Worm (Caenorhabditis elegans) whole organism, L4 larva: ENCODE data around the gene Y77E11A.16.
A peak's percentile ranks its signal among the peaks of the same experiment; 100 is the strongest.

Experiments
- D1046.2 ChIP-seq: fragments of 200-800 bp; sonication (Bioruptor generic); IDR thresholded peaks from 2 replicates; pipeline ENCODE4 v1.3.6; 2022; ENCODE audit warnings: missing genetic modification characterization, missing compliant biosample characterization
- F10B5.3 ChIP-seq: sonication (generic microtip); optimal IDR thresholded peaks from 2 replicates; lab custom pipeline; 2016; ENCODE audit warnings: mild to moderate bottlenecking, missing genetic modification characterization, missing compliant biosample characterization
- F37D6.2 ChIP-seq: sonication (generic microtip); optimal IDR thresholded peaks from 2 replicates; lab custom pipeline; 2016; ENCODE audit warnings: mild to moderate bottlenecking, missing genetic modification characterization, missing compliant biosample characterization
- F44E2.7 ChIP-seq: fragments of 200-800 bp; sonication (Bioruptor generic); IDR thresholded peaks from 2 replicates; pipeline ENCODE4 v2.1.2; 2022; ENCODE audit warnings: missing genetic modification characterization, missing compliant biosample characterization
- F49E8.2 ChIP-seq: sonication (generic microtip); optimal IDR thresholded peaks from 2 replicates; lab custom pipeline; 2016; ENCODE audit warnings: missing compliant biosample characterization, mild to moderate bottlenecking, missing genetic modification characterization, borderline replicate concordance
- Y105C5A.15 ChIP-seq: fragments of 200-800 bp; sonication (Bioruptor generic); IDR thresholded peaks from 2 replicates; pipeline ENCODE4 v1.3.6; 2022; ENCODE audit warnings: missing genetic modification characterization, missing compliant biosample characterization
- Y5F2A.4 ChIP-seq: fragments of 200-800 bp; sonication (Bioruptor generic); optimal IDR thresholded peaks from 2 replicates; lab custom pipeline; 2018; ENCODE audit warnings: mild to moderate bottlenecking, missing genetic modification characterization, missing compliant biosample characterization
- Y75B8A.6 ChIP-seq: fragments of 200-800 bp; sonication (Bioruptor generic); IDR thresholded peaks from 2 replicates; pipeline ENCODE4 v1.3.6; 2022; ENCODE audit warnings: missing genetic modification reagents, missing genetic modification characterization, missing compliant biosample characterization
- aha-1 ChIP-seq: fragments of 150-350 bp; peaks from one replicate; lab custom pipeline; 2014; ENCODE audit warnings: missing biosample characterization, missing genetic modification characterization
- ceh-20 ChIP-seq: fragments of 200-800 bp; sonication (Bioruptor generic); IDR thresholded peaks from 2 replicates; pipeline ENCODE4 v1.3.6; 2022; ENCODE audit warnings: missing genetic modification reagents, missing genetic modification characterization, missing compliant biosample characterization
- ceh-28 ChIP-seq: fragments of 150-350 bp; optimal IDR thresholded peaks from 2 replicates; lab custom pipeline; 2014; ENCODE audit warnings: missing biosample characterization, missing genetic modification reagents, missing genetic modification characterization
- ceh-62 ChIP-seq: sonication (generic microtip); optimal IDR thresholded peaks from 2 replicates; lab custom pipeline; 2017; ENCODE audit warnings: missing biosample characterization, missing genetic modification characterization
- ces-1 ChIP-seq: fragments of 150-350 bp; sonication (generic microtip); optimal IDR thresholded peaks from 4 replicates; lab custom pipeline; 2014; ENCODE audit warnings: missing biosample characterization, missing genetic modification reagents, missing genetic modification characterization
- ctbp-1 ChIP-seq: fragments of 200-800 bp; sonication (Bioruptor generic); IDR thresholded peaks from 2 replicates; pipeline ENCODE4 v1.3.6; 2022; ENCODE audit warnings: missing genetic modification reagents, missing genetic modification characterization, missing compliant biosample characterization
- dmd-8 ChIP-seq: fragments of 200-800 bp; sonication (Bioruptor generic); IDR thresholded peaks from 2 replicates; pipeline ENCODE4 v1.3.6; 2022; ENCODE audit warnings: missing genetic modification characterization, missing compliant biosample characterization
- dve-1 ChIP-seq: sonication (generic microtip); optimal IDR thresholded peaks from 2 replicates; lab custom pipeline; 2017; ENCODE audit warnings: antibody characterized with exemption, mild to moderate bottlenecking, missing genetic modification characterization, missing compliant biosample characterization; ENCODE audit not compliant: insufficient read depth
- egl-27 ChIP-seq: sonication (generic microtip); optimal IDR thresholded peaks from 3 replicates; lab custom pipeline; 2017; ENCODE audit warnings: missing biosample characterization, missing genetic modification reagents, missing genetic modification characterization
- egl-43 ChIP-seq: fragments of 200-800 bp; sonication (Bioruptor generic); IDR thresholded peaks from 2 replicates; pipeline ENCODE4 v1.3.6; 2022; ENCODE audit warnings: missing genetic modification reagents, missing genetic modification characterization, missing compliant biosample characterization
- fos-1 ChIP-seq: fragments of 150-350 bp; optimal IDR thresholded peaks from 2 replicates; lab custom pipeline; 2014; ENCODE audit warnings: missing biosample characterization, missing genetic modification characterization
- hlh-11 ChIP-seq: fragments of 200-800 bp; sonication (Bioruptor generic); optimal IDR thresholded peaks from 2 replicates; lab custom pipeline; 2018; ENCODE audit warnings: mild to moderate bottlenecking, missing genetic modification characterization, missing compliant biosample characterization
- lin-1 ChIP-seq: fragments of 200-800 bp; sonication (Bioruptor generic); IDR thresholded peaks from 2 replicates; pipeline ENCODE4 v1.3.6; 2022; ENCODE audit warnings: missing genetic modification reagents, missing genetic modification characterization, missing compliant biosample characterization
- lin-13 ChIP-seq: fragments of 150-350 bp; optimal IDR thresholded peaks from 2 replicates; lab custom pipeline; 2014; ENCODE audit warnings: missing biosample characterization, missing genetic modification reagents, missing genetic modification characterization
- lin-15B ChIP-seq: fragments of 150-350 bp; sonication (generic microtip); optimal IDR thresholded peaks from 3 replicates; lab custom pipeline; 2014; ENCODE audit warnings: missing biosample characterization, missing genetic modification characterization
- lir-3 ChIP-seq: sonication (generic microtip); optimal IDR thresholded peaks from 2 replicates; lab custom pipeline; 2016; ENCODE audit warnings: mild to moderate bottlenecking, missing genetic modification characterization, missing compliant biosample characterization
- madf-9 ChIP-seq: fragments of 200-800 bp; sonication (Bioruptor generic); conservative IDR thresholded peaks from 2 replicates; pipeline ENCODE4 v1.3.6; 2022; ENCODE audit warnings: missing genetic modification reagents, missing genetic modification characterization, missing compliant biosample characterization
- mep-1 ChIP-seq: fragments of 150-350 bp; sonication (generic microtip); optimal IDR thresholded peaks from 3 replicates; lab custom pipeline; 2014; ENCODE audit warnings: missing biosample characterization, missing genetic modification characterization
- nhr-102 ChIP-seq: sonication (generic microtip); optimal IDR thresholded peaks from 2 replicates; lab custom pipeline; 2016; ENCODE audit warnings: mild to moderate bottlenecking, missing genetic modification characterization, moderate library complexity, missing compliant biosample characterization
- nhr-11 ChIP-seq: fragments of 150-350 bp; optimal IDR thresholded peaks from 2 replicates; lab custom pipeline; 2014; ENCODE audit warnings: missing biosample characterization, missing genetic modification characterization
- nhr-25 ChIP-seq: sonication (generic microtip); optimal IDR thresholded peaks from 2 replicates; lab custom pipeline; 2017; ENCODE audit warnings: missing genetic modification characterization, mild to moderate bottlenecking, missing compliant biosample characterization, antibody characterized with exemption, moderate library complexity, borderline replicate concordance; ENCODE audit not compliant: insufficient read depth
- nhr-41 ChIP-seq: fragments of 200-800 bp; sonication (Bioruptor generic); IDR thresholded peaks from 2 replicates; pipeline ENCODE4 v1.3.6; 2022; ENCODE audit warnings: missing genetic modification reagents, missing genetic modification characterization, missing compliant biosample characterization
- nhr-48 ChIP-seq: sonication (generic microtip); optimal IDR thresholded peaks from 2 replicates; lab custom pipeline; 2016; ENCODE audit warnings: mild to moderate bottlenecking, missing genetic modification characterization, missing compliant biosample characterization
- nhr-6 ChIP-seq: fragments of 150-350 bp; optimal IDR thresholded peaks from 2 replicates; lab custom pipeline; 2014; ENCODE audit warnings: missing biosample characterization, missing genetic modification characterization
- nhr-77 ChIP-seq: fragments of 150-350 bp; optimal IDR thresholded peaks from 2 replicates; lab custom pipeline; 2014; ENCODE audit warnings: missing biosample characterization, missing genetic modification characterization
- pha-4 ChIP-seq, 2 experiments: fragments of 150-350 bp in 1 of 2; fragments of 200-800 bp in 1 of 2; sonication (Bioruptor generic) in 1 of 2; IDR thresholded peaks in 1 of 2; optimal IDR thresholded peaks in 1 of 2; 2 replicates each; pipeline versions ENCODE4 v1.3.6 to Lab custom; 2014 to 2022; ENCODE audit warnings: missing genetic modification characterization in 2 of 2, missing genetic modification reagents in 2 of 2, missing biosample characterization in 1 of 2, missing compliant biosample characterization in 1 of 2
- pqm-1 ChIP-seq: sonication (generic microtip); optimal IDR thresholded peaks from 2 replicates; lab custom pipeline; 2017; ENCODE audit warnings: missing biosample characterization, missing genetic modification characterization
- set-16 ChIP-seq: fragments of 200-800 bp; sonication (Bioruptor generic); IDR thresholded peaks from 2 replicates; pipeline ENCODE4 v1.3.6; 2022; ENCODE audit warnings: missing genetic modification reagents, missing genetic modification characterization, missing compliant biosample characterization
- skn-1 ChIP-seq: fragments of 150-350 bp; optimal IDR thresholded peaks from 2 replicates; lab custom pipeline; 2014; ENCODE audit warnings: missing biosample characterization, missing genetic modification characterization
- snpc-1.2 ChIP-seq: fragments of 200-800 bp; sonication (Bioruptor generic); IDR thresholded peaks from 2 replicates; pipeline ENCODE4 v1.3.6; 2022; ENCODE audit warnings: missing genetic modification reagents, missing genetic modification characterization, missing compliant biosample characterization
- spr-3 ChIP-seq: fragments of 200-800 bp; sonication (Bioruptor generic); optimal IDR thresholded peaks from 2 replicates; lab custom pipeline; 2018; ENCODE audit warnings: mild to moderate bottlenecking, missing genetic modification characterization, missing compliant biosample characterization
- tra-1 ChIP-seq: fragments of 200-800 bp; sonication (Bioruptor generic); IDR thresholded peaks from 2 replicates; pipeline ENCODE4 v1.3.6; 2022; ENCODE audit warnings: missing genetic modification reagents, missing genetic modification characterization, missing compliant biosample characterization
- unc-62 ChIP-seq, 3 experiments: fragments of 150-350 bp in 1 of 3; sonication (generic microtip); optimal IDR thresholded peaks in 2 of 3; peaks in 1 of 3; 1 replicate in 1 of 3; 2 replicates in 2 of 3; lab custom pipeline; 2014 to 2017; ENCODE audit warnings: missing biosample characterization in 3 of 3, missing genetic modification characterization in 3 of 3, missing genetic modification reagents in 3 of 3, missing genotype in 1 of 3
- zag-1 ChIP-seq: fragments of 150-350 bp; optimal IDR thresholded peaks from 2 replicates; lab custom pipeline; 2014; ENCODE audit warnings: missing biosample characterization, missing genetic modification characterization
- zfp-3 ChIP-seq: fragments of 200-800 bp; sonication (Bioruptor generic); conservative IDR thresholded peaks from 2 replicates; pipeline ENCODE4 v1.3.6; 2022; ENCODE audit warnings: missing genetic modification reagents, missing genetic modification characterization, missing compliant biosample characterization

Gene Y77E11A.16

DNA sequence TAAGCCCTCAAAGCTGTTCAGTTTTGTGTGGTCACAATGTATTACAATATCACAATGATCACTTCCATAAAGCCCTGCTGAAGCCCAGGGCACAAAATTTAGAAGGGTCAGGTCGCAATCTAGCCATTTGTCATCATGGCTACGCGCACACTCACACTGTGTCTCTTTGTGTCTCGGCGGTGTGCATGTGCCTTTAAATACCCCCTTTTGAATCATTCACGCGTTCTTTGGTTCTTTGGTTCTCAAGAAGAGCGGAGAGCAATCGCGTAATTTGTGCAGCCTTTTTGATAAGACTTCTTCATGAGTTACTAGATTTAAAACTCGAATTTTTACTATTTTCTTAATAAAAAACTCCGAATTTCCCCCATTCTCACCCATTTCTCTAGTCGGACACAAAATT lies 30.2 kb upstream of the Y77E11A.16 start (continued):
- TF ChIP-seq lin-1 (GFP tag; lab: Robert Waterston, UW) (no peak), pqm-1 (tag; lab: Kevin White, UChicago) (peak; percentile 65), hlh-11 (peak; percentile 78), Y5F2A.4 (GFP tag; lab: Kevin White, UChicago) (no peak), ceh-20 (no peak), zfp-3 (no peak), dmd-8 (GFP tag; lab: Robert Waterston, UW) (no peak), fos-1 (tag; lab: Kevin White, UChicago) (no peak), nhr-6 (tag; lab: Kevin White, UChicago) (peak; percentile 73), skn-1 (no peak), F37D6.2 (tag; lab: Kevin White, UChicago) (no peak), dve-1 (peak; percentile 71), madf-9 (GFP tag; lab: Robert Waterston, UW) (no peak), F44E2.7 (GFP tag; lab: Robert Waterston, UW) (no peak), snpc-1.2 (no peak)

DNA sequence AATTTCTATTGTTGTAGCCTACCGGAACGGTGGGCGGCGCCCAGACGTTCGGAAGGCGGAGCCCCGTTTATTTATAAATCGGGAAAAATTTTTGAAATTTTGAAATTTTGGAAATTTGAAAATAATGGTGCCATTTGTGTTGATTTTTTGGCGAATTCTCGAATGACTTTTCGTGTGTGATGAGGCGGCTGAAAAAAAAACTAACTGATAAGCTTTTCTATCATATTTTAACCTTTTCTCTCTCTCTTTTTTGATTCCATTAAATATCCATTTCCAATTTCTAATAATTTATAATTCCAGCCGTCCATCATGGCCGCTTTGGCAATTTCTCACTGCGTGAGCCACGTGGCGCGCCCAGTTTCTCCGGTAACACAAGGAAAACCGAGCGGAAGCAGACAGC lies 28.4 kb upstream of the Y77E11A.16 start, which contains the start of gene nadk-1:
Gene nadk-1, plus strand, starts transcription at position 301 of the 400 bp plus-strand sequence.
- TF ChIP-seq ceh-28 (tag; lab: Kevin White, UChicago): no peak
- TF ChIP-seq mep-1 (tag; lab: Kevin White, UChicago): peak; percentile 10
- 0 out of 2 replicates have a peak, but pooled peaks have one; percentile 3 for TF ChIP-seq madf-9 (GFP tag; lab: Robert Waterston, UW)
- no peak for TF ChIP-seq Y75B8A.6 (GFP tag; lab: Robert Waterston, UW)
- no peak for TF ChIP-seq lir-3 (tag; lab: Kevin White, UChicago)
- peak; percentile 16 for TF ChIP-seq aha-1 (tag; lab: Kevin White, UChicago)
- 0 out of 2 replicates have a peak, but pooled peaks have one; percentile 30 for TF ChIP-seq set-16 (GFP tag; lab: Robert Waterston, UW)
- 0 out of 2 replicates have a peak, but pooled peaks have one; percentile 3 for TF ChIP-seq pha-4 (GFP tag; IDR thresholded peaks at IDR 0.05; lab: Robert Waterston, UW)
- no peak for TF ChIP-seq pha-4 (tag; optimal IDR thresholded peaks at IDR 0.05; lab: Kevin White, UChicago)

DNA sequence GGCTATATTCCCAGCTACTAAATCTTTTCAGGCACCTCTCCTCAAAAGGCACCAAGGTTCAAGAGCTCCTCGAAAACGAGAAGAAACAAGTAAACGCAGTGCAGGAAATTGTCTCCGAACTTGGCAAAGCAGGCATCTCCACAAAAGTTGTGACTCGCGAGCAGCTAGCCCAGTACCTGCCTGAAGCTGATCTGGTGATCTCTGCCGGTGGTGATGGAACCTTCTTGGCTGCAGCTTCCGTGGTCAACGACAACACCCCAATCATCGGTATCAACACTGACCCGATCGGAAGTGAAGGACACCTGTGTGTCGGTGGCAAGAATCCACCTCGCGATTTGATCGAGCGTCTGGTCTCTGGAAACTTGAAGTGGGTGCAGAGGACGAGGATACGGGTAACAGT lies 27.0 kb upstream of the Y77E11A.16 start:
- TF ChIP-seq aha-1 (tag; lab: Kevin White, UChicago): peak; percentile 83
- no peak for TF ChIP-seq pha-4 (GFP tag; IDR thresholded peaks at IDR 0.05; lab: Robert Waterston, UW)
- no peak for TF ChIP-seq pha-4 (tag; optimal IDR thresholded peaks at IDR 0.05; lab: Kevin White, UChicago)
- TF ChIP-seq egl-43: 0 out of 2 replicates have a peak, but pooled peaks have one; percentile 18
- TF ChIP-seq unc-62 (GFP tag; optimal IDR thresholded peaks at IDR 0.05 in 1 of 2; lab: Kevin White, UChicago): peak in 1 of 2 experiments; percentile 86
- no peak for TF ChIP-seq unc-62 (tag; optimal IDR thresholded peaks at IDR 0.05; lab: Kevin White, UChicago)
- TF ChIP-seq set-16 (GFP tag; lab: Robert Waterston, UW): peak; percentile 56
- no peak for TF ChIP-seq F10B5.3 (tag; lab: Kevin White, UChicago)

DNA sequence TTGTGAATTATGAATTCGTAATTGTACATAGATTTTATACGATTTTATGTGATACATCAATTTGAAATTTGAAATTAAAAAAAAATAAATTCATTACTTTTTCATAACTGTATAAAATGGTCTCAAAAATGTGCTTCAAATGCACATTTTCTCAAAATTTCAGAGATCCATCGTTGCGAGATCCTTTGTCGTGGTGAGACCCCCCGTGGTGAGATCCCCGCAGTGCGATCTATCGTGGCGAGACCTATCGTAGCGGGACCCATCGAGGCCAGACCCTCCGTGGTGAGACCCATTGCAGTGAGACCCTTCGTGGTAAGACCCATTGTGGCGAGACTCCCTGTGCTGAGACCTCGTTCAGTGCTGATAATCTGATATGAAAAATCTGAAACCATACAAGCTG lies 25.8 kb upstream of the Y77E11A.16 start:
- TF ChIP-seq nhr-11 (no peak), ceh-62 (tag; lab: Kevin White, UChicago) (no peak), nhr-102 (peak; percentile 8), unc-62 (GFP tag; optimal IDR thresholded peaks at IDR 0.05 in 1 of 2; lab: Kevin White, UChicago) (no peak), unc-62 (tag; optimal IDR thresholded peaks at IDR 0.05; lab: Kevin White, UChicago) (no peak), D1046.2 (GFP tag; lab: Robert Waterston, UW) (no peak), ces-1 (no peak), Y105C5A.15 (GFP tag; lab: Robert Waterston, UW) (0 out of 2 replicates have a peak, but pooled peaks have one; percentile 35), nhr-25 (tag; lab: Kevin White, UChicago) (no peak), egl-43 (no peak), egl-27 (no peak), zag-1 (tag; lab: Kevin White, UChicago) (no peak), nhr-41 (GFP tag; lab: Robert Waterston, UW) (no peak), ctbp-1 (GFP tag; lab: Robert Waterston, UW) (no peak), dmd-8 (GFP tag; lab: Robert Waterston, UW) (peak; percentile 13; the same call in 1 of the 2 replicates), F49E8.2 (tag; lab: Kevin White, UChicago) (no peak), spr-3 (no peak), nhr-48 (tag; lab: Kevin White, UChicago) (no peak), tra-1 (no peak), nhr-77 (tag; lab: Kevin White, UChicago) (no peak), lin-15B (no peak), lin-13 (peak; percentile 63), pha-4 (GFP tag; IDR thresholded peaks at IDR 0.05; lab: Robert Waterston, UW) (no peak), pha-4 (tag; optimal IDR thresholded peaks at IDR 0.05; lab: Kevin White, UChicago) (no peak), fos-1 (tag; lab: Kevin White, UChicago) (no peak), pqm-1 (tag; lab: Kevin White, UChicago) (no peak)
